Worm (Caenorhabditis elegans): ENCODE measurements around the gene srt-38.

ce11 chrV:4264516-4264915 lies 6.6 kb downstream of the srt-38 start, which contains the start of gene srt-35:
- no peak for TF ChIP-seq ama-1 (optimal IDR thresholded peaks at IDR 0.05)
- no peak for TF ChIP-seq sea-1 (GFP tag; conservative IDR thresholded peaks at IDR 0.05)
- TF ChIP-seq tra-4 (tag; optimal IDR thresholded peaks at IDR 0.05), result no peak
- TF ChIP-seq hnd-1 (tag; optimal IDR thresholded peaks at IDR 0.05), result no peak
- TF ChIP-seq flt-1 (GFP tag; IDR thresholded peaks at IDR 0.05), result no peak
- TF ChIP-seq tbx-37 (GFP tag; conservative IDR thresholded peaks at IDR 0.05), result no peak
- TF ChIP-seq pes-1 (GFP tag; IDR thresholded peaks at IDR 0.05), result no peak
- TF ChIP-seq aly-1 (tag; optimal IDR thresholded peaks at IDR 0.05), result no peak
